Worm (Caenorhabditis elegans) whole organism, late embryonic: ENCODE data around the gene dnj-2.

Experiments
- C38D4.7 ChIP-seq: fragments of 200-800 bp; sonication (Bioruptor generic); optimal IDR thresholded peaks from 2 replicates; lab custom pipeline; 2018; ENCODE audit warnings: mild to moderate bottlenecking, missing genetic modification characterization, moderate library complexity, missing compliant biosample characterization
- K09A11.1 ChIP-seq: sonication (generic microtip); optimal IDR thresholded peaks from 2 replicates; lab custom pipeline; 2017; ENCODE audit warnings: antibody characterized with exemption, mild to moderate bottlenecking, missing genetic modification characterization, missing compliant biosample characterization; ENCODE audit not compliant: insufficient read depth
- T23F11.4 ChIP-seq: fragments of 200-800 bp; sonication (Bioruptor generic); optimal IDR thresholded peaks from 2 replicates; lab custom pipeline; 2018; ENCODE audit warnings: mild to moderate bottlenecking, missing genetic modification characterization, missing compliant biosample characterization
- Y22D7AL.16 ChIP-seq: sonication (generic microtip); optimal IDR thresholded peaks from 2 replicates; lab custom pipeline; 2016; ENCODE audit warnings: missing genetic modification characterization, missing compliant biosample characterization
- ama-1 ChIP-seq: fragments of 150-350 bp; optimal IDR thresholded peaks from 2 replicates; lab custom pipeline; 2014
- ceh-18 ChIP-seq: sonication (generic microtip); optimal IDR thresholded peaks from 2 replicates; lab custom pipeline; 2016; ENCODE audit warnings: missing genetic modification characterization, missing compliant biosample characterization
- ceh-22 ChIP-seq: sonication (generic microtip); optimal IDR thresholded peaks from 2 replicates; lab custom pipeline; 2017; ENCODE audit warnings: missing biosample characterization, missing genetic modification characterization
- ceh-24 ChIP-seq: sonication (generic microtip); optimal IDR thresholded peaks from 2 replicates; lab custom pipeline; 2016; ENCODE audit warnings: mild to moderate bottlenecking, missing genetic modification characterization, missing compliant biosample characterization
- ceh-30 ChIP-seq: fragments of 150-350 bp; optimal IDR thresholded peaks from 2 replicates; lab custom pipeline; 2014; ENCODE audit warnings: missing biosample characterization, missing genetic modification characterization
- ceh-31 ChIP-seq: sonication (generic microtip); optimal IDR thresholded peaks from 2 replicates; lab custom pipeline; 2016; ENCODE audit warnings: missing genetic modification characterization, missing compliant biosample characterization
- ceh-34 ChIP-seq: sonication (generic microtip); optimal IDR thresholded peaks from 2 replicates; lab custom pipeline; 2016; ENCODE audit warnings: mild to moderate bottlenecking, missing genetic modification characterization, missing compliant biosample characterization
- ceh-45 ChIP-seq: fragments of 200-800 bp; sonication (Bioruptor generic); IDR thresholded peaks from 2 replicates; pipeline ENCODE4 v1.3.6; 2022; ENCODE audit warnings: missing genetic modification reagents, missing genetic modification characterization, missing compliant biosample characterization
- ceh-48 ChIP-seq: sonication (generic microtip); optimal IDR thresholded peaks from 2 replicates; lab custom pipeline; 2016; ENCODE audit warnings: missing genetic modification characterization, inconsistent platforms, missing compliant biosample characterization
- ceh-6 ChIP-seq: fragments of 200-800 bp; sonication (Bioruptor generic); optimal IDR thresholded peaks from 2 replicates; lab custom pipeline; 2018; ENCODE audit warnings: mild to moderate bottlenecking, missing genetic modification characterization, missing compliant biosample characterization
- ceh-9 ChIP-seq: sonication (generic microtip); optimal IDR thresholded peaks from 2 replicates; lab custom pipeline; 2016; ENCODE audit warnings: mild to moderate bottlenecking, missing genetic modification characterization, inconsistent platforms, missing compliant biosample characterization
- che-1 ChIP-seq: sonication (generic microtip); optimal IDR thresholded peaks from 2 replicates; lab custom pipeline; 2016; ENCODE audit warnings: mild to moderate bottlenecking, missing genetic modification characterization, missing compliant biosample characterization
- elt-2 ChIP-seq: sonication (generic microtip); optimal IDR thresholded peaks from 2 replicates; lab custom pipeline; 2016; ENCODE audit warnings: missing genetic modification reagents, missing genetic modification characterization, missing compliant biosample characterization
- ets-4 ChIP-seq: sonication (generic microtip); optimal IDR thresholded peaks from 2 replicates; lab custom pipeline; 2016; ENCODE audit warnings: missing genetic modification characterization, missing compliant biosample characterization
- fax-1 ChIP-seq: sonication (generic microtip); optimal IDR thresholded peaks from 2 replicates; lab custom pipeline; 2016; ENCODE audit warnings: missing genotype, missing genetic modification characterization, missing compliant biosample characterization
- fkh-10 ChIP-seq: fragments of 150-350 bp; optimal IDR thresholded peaks from 2 replicates; lab custom pipeline; 2014; ENCODE audit warnings: missing biosample characterization, missing genetic modification reagents, missing genetic modification characterization
- fkh-6 ChIP-seq: sonication (generic microtip); optimal IDR thresholded peaks from 2 replicates; lab custom pipeline; 2016; ENCODE audit warnings: missing genetic modification characterization, missing compliant biosample characterization
- hlh-15 ChIP-seq: sonication (generic microtip); optimal IDR thresholded peaks from 2 replicates; lab custom pipeline; 2016; ENCODE audit warnings: missing genetic modification characterization, missing compliant biosample characterization
- hlh-30 ChIP-seq: sonication (generic microtip); optimal IDR thresholded peaks from 2 replicates; lab custom pipeline; 2017; ENCODE audit warnings: antibody characterized with exemption, missing genetic modification characterization, missing compliant biosample characterization; ENCODE audit not compliant: insufficient read depth
- madf-2 ChIP-seq: sonication (generic microtip); optimal IDR thresholded peaks from 2 replicates; lab custom pipeline; 2017; ENCODE audit warnings: missing genetic modification characterization, missing compliant biosample characterization
- mec-3 ChIP-seq: sonication (generic microtip); optimal IDR thresholded peaks from 2 replicates; lab custom pipeline; 2016; ENCODE audit warnings: borderline replicate concordance, missing genetic modification characterization, missing compliant biosample characterization
- nhr-11 ChIP-seq: fragments of 150-350 bp; optimal IDR thresholded peaks from 2 replicates; lab custom pipeline; 2014; ENCODE audit warnings: missing biosample characterization, missing genetic modification characterization
- pag-3 ChIP-seq: sonication (generic microtip); optimal IDR thresholded peaks from 2 replicates; lab custom pipeline; 2016; ENCODE audit warnings: missing compliant biosample characterization, missing genetic modification characterization, borderline replicate concordance
- pha-2 ChIP-seq: sonication (generic microtip); optimal IDR thresholded peaks from 2 replicates; lab custom pipeline; 2017; ENCODE audit warnings: mild to moderate bottlenecking, missing genetic modification characterization, missing compliant biosample characterization
- pqm-1 ChIP-seq: sonication (generic microtip); optimal IDR thresholded peaks from 2 replicates; lab custom pipeline; 2016; ENCODE audit warnings: missing genetic modification characterization, missing compliant biosample characterization
- rnt-1 ChIP-seq: sonication (generic microtip); optimal IDR thresholded peaks from 2 replicates; lab custom pipeline; 2016; ENCODE audit warnings: missing genetic modification characterization, missing compliant biosample characterization
- sdc-2 ChIP-seq: sonication (generic microtip); optimal IDR thresholded peaks from 2 replicates; lab custom pipeline; 2016; ENCODE audit warnings: missing genotype, missing genetic modification characterization, missing compliant biosample characterization
- syd-9 ChIP-seq: sonication (generic microtip); optimal IDR thresholded peaks from 2 replicates; lab custom pipeline; 2016; ENCODE audit warnings: mild to moderate bottlenecking, missing genetic modification characterization, moderate library complexity, missing compliant biosample characterization
- tbx-2 ChIP-seq: sonication (generic microtip); optimal IDR thresholded peaks from 2 replicates; lab custom pipeline; 2016; ENCODE audit warnings: missing genetic modification characterization, missing compliant biosample characterization
- tbx-7 ChIP-seq: sonication (generic microtip); optimal IDR thresholded peaks from 2 replicates; lab custom pipeline; 2016; ENCODE audit warnings: missing genotype, missing genetic modification characterization, missing compliant biosample characterization
- unc-3 ChIP-seq, 2 experiments: fragments of 200-800 bp in 1 of 2; sonication (Bioruptor generic) in 1 of 2; sonication (generic microtip) in 1 of 2; conservative IDR thresholded peaks in 1 of 2; optimal IDR thresholded peaks in 1 of 2; 2 replicates each; pipeline versions ENCODE4 v1.3.6 to Lab custom; 2016 to 2022; ENCODE audit warnings: missing compliant biosample characterization in 2 of 2, missing genetic modification characterization in 2 of 2, missing genetic modification reagents in 1 of 2
- unc-42 ChIP-seq: sonication (generic microtip); optimal IDR thresholded peaks from 2 replicates; lab custom pipeline; 2016; ENCODE audit warnings: missing genotype, missing genetic modification characterization, missing compliant biosample characterization
- ztf-16 ChIP-seq: sonication (generic microtip); optimal IDR thresholded peaks from 2 replicates; lab custom pipeline; 2017; ENCODE audit warnings: missing genetic modification characterization, missing compliant biosample characterization

dnj-2 gene

DNA sequence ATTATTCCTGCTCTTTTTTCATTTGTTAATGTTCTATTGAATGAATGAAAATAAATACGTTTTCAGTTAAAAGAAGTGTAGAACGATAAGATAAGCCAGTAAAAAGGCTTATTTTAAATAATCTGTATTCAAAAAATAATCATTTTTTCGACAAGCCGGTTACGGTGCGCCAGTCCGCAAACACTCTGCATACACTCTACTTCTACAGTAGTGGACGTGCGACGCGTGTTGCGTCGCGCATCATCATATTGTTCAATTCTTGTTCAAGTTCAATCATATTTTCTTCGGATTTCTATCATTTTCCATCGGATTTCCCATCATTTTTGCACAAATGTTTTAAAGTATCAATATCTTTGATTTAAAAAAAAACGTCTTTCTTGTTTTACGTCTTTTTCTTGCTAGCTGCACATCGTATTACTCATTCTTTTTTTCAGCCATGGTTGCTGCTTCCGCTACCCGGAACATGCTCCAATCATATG, 6.1 kb upstream of the dnj-2 start, which contains the start of gene B0035.18:
Gene B0035.18, plus strand, starts transcription at position 429 of the 479 bp plus-strand sequence.
- no peak for TF ChIP-seq ceh-6 (GFP tag; lab: Kevin White, UChicago)
- TF ChIP-seq ceh-24 (tag; lab: Kevin White, UChicago), result no peak
- no peak for TF ChIP-seq ceh-48 (tag; lab: Kevin White, UChicago)
- TF ChIP-seq tbx-2 (tag; lab: Kevin White, UChicago), result no peak
- no peak for TF ChIP-seq hlh-15

DNA sequence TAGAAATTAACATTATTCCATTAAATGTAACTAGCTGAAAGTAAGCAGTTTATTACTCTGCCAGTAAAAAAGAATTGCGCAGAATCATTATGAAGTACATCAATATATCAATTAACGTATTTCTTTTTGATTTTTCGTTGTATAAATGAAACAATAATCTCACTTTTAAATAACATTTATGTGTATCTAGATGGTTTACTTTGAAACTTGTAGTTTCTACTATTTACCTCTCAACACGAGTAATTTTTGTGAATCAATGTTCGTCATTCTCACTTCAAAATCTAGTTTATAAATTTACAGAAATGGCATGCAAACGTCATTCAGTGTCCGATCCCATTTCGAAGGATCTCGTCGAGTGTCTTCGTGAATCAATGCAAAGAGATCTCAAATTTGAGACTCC, 3.3 kb upstream of the dnj-2 start, which contains the start of gene gspd-1:
Gene gspd-1, plus strand, starts transcription at position 301 of the 400 bp plus-strand sequence.
- TF ChIP-seq fax-1 (no peak), tbx-7 (tag; lab: Kevin White, UChicago) (no peak), tbx-2 (tag; lab: Kevin White, UChicago) (no peak), T23F11.4 (no peak), ceh-34 (tag; lab: Kevin White, UChicago) (no peak), ceh-24 (tag; lab: Kevin White, UChicago) (no peak), ceh-45 (no peak), fkh-10 (GFP tag; lab: Kevin White, UChicago) (no peak), Y22D7AL.16 (tag; lab: Kevin White, UChicago) (no peak), nhr-11 (tag; lab: Kevin White, UChicago) (no peak), unc-3 (GFP tag; conservative IDR thresholded peaks at IDR 0.05; lab: Robert Waterston, UW) (no peak), unc-3 (tag; optimal IDR thresholded peaks at IDR 0.05; lab: Kevin White, UChicago) (no peak), sdc-2 (no peak), pqm-1 (no peak), ets-4 (tag; lab: Kevin White, UChicago) (no peak), che-1 (no peak), pag-3 (no peak), ceh-9 (tag; lab: Kevin White, UChicago) (no peak), madf-2 (no peak)

DNA sequence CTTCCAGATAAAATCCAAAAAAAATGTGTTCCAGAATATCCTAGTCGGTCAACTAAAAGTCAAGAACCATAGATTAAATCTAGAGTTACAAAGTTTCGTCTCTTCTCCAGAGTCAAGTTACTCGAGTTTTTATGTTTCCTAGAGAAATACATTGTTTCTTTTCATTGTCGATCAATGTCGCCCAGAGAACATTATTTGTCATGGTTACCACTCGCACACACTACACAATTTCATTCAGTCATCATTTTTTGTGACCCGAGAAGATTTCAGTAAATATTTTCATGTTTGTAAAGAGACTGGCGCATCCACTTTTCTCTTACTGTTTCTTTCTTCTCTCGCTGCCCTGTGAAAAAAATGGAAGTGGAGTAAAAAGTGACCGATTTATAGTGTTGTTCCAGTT, 2.9 kb upstream of the dnj-2 start:
- TF ChIP-seq ceh-34 (tag; lab: Kevin White, UChicago) (no peak), pqm-1 (no peak), syd-9 (no peak), ama-1 (lab: Kevin White, UChicago) (no peak), K09A11.1 (tag; lab: Kevin White, UChicago) (no peak), unc-42 (tag; lab: Kevin White, UChicago) (no peak), unc-3 (GFP tag; conservative IDR thresholded peaks at IDR 0.05; lab: Robert Waterston, UW) (no peak), unc-3 (tag; optimal IDR thresholded peaks at IDR 0.05; lab: Kevin White, UChicago) (no peak), ceh-18 (tag; lab: Kevin White, UChicago) (no peak), mec-3 (tag; lab: Kevin White, UChicago) (no peak)

DNA sequence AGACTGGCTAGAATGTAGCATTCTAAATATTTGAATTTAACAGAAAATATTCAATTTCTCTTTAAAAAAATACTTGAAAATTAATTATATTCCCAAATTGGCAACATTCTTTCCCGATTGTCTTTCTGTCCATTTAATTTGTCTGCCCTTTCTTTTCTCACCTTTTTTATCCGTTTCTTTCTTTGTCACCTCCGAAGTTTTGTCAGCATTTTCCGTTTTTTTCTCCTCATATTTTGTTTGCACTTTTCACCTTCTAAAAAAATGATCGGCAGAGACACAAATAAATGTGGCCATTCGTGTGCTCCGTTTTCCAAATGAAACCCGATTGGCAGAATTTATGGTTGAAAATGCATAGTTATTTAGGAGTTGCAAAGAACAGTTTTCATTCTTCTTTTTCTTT, 2.3 kb upstream of the dnj-2 start:
- no peak for TF ChIP-seq ets-4 (tag; lab: Kevin White, UChicago)
- TF ChIP-seq elt-2 (tag; lab: Kevin White, UChicago), result no peak
- no peak for TF ChIP-seq pha-2
- TF ChIP-seq syd-9, result no peak
- TF ChIP-seq ceh-34 (tag; lab: Kevin White, UChicago), result no peak
- TF ChIP-seq fkh-6 (tag; lab: Kevin White, UChicago), result no peak
- no peak for TF ChIP-seq che-1
- TF ChIP-seq fkh-10 (GFP tag; lab: Kevin White, UChicago), result no peak
- TF ChIP-seq ceh-31 (tag; lab: Kevin White, UChicago), result no peak
- no peak for TF ChIP-seq rnt-1 (tag; lab: Kevin White, UChicago)
- TF ChIP-seq mec-3 (tag; lab: Kevin White, UChicago), result no peak
- no peak for TF ChIP-seq hlh-30 (tag; lab: Kevin White, UChicago)
- TF ChIP-seq ztf-16 (tag; lab: Kevin White, UChicago), result no peak
- TF ChIP-seq ceh-30 (tag; lab: Kevin White, UChicago), result no peak
- no peak for TF ChIP-seq C38D4.7 (GFP tag; lab: Kevin White, UChicago)
- no peak for TF ChIP-seq Y22D7AL.16 (tag; lab: Kevin White, UChicago)
- no peak for TF ChIP-seq ceh-22 (tag; lab: Kevin White, UChicago)
